Worm (Caenorhabditis elegans): ENCODE measurements around the gene nlp-19.

- TF ChIP-seq lin-11 (tag; optimal IDR thresholded peaks at IDR 0.05) (no peak), ama-1 (optimal IDR thresholded peaks at IDR 0.05) (no peak), fkh-6 (tag; optimal IDR thresholded peaks at IDR 0.05) (no peak)
Measured at ce11 chrX:10933308-10934014, 25.1 kb upstream of the nlp-19 start.

All from whole organism, late embryonic.